Fruit fly (Drosophila melanogaster) whole organism, wandering third instar larva: ENCODE measurements around the gene Taf12L.

Experiments
- Abd-B ChIP-seq: fragments of >200 bp; optimal IDR thresholded peaks from 2 replicates; lab custom pipeline; 2017; ENCODE audit warnings: missing biosample characterization, missing genetic modification characterization
- CG32264 ChIP-seq: fragments of 200-800 bp; sonication (Bioruptor generic); optimal IDR thresholded peaks from 2 replicates; lab custom pipeline; 2016; ENCODE audit warnings: missing biosample characterization, missing genetic modification characterization
- CG9705 ChIP-seq: fragments of 200-800 bp; sonication (Bioruptor generic); optimal IDR thresholded peaks from 2 replicates; lab custom pipeline; 2018; ENCODE audit warnings: missing biosample characterization, mild to moderate bottlenecking, missing genetic modification characterization
- CrebA ChIP-seq: fragments of 200-800 bp; sonication (Bioruptor generic); optimal IDR thresholded peaks from 2 replicates; lab custom pipeline; 2016; ENCODE audit warnings: missing biosample characterization, mild to moderate bottlenecking, missing genetic modification characterization, borderline replicate concordance
- Dfd ChIP-seq: fragments of >200 bp; optimal IDR thresholded peaks from 2 replicates; lab custom pipeline; 2017; ENCODE audit warnings: missing biosample characterization, missing genetic modification characterization
- Dif ChIP-seq: fragments of 200-275, 200-300 bp; sonication (Bioruptor generic); optimal IDR thresholded peaks from 2 replicates; lab custom pipeline; 2018; ENCODE audit warnings: missing biosample characterization, missing genetic modification characterization; ENCODE audit not compliant: partially characterized antibody
- GATAd ChIP-seq: sonication (Bioruptor generic); optimal IDR thresholded peaks from 2 replicates; lab custom pipeline; 2016; ENCODE audit warnings: missing biosample characterization, missing genetic modification characterization
- Hnf4 ChIP-seq: fragments of 200-800 bp; sonication (Bioruptor generic); optimal IDR thresholded peaks from 2 replicates; lab custom pipeline; 2016; ENCODE audit warnings: missing biosample characterization, mild to moderate bottlenecking, missing genetic modification characterization
- Hr83 ChIP-seq: fragments of 200-300 bp; sonication (Bioruptor generic); optimal IDR thresholded peaks from 2 replicates; lab custom pipeline; 2016; ENCODE audit warnings: missing biosample characterization, mild to moderate bottlenecking, missing genetic modification characterization, moderate library complexity; ENCODE audit not compliant: poor library complexity, severe bottlenecking
- Mio ChIP-seq: sonication (Bioruptor generic); optimal IDR thresholded peaks from 2 replicates; lab custom pipeline; 2016; ENCODE audit warnings: missing biosample characterization, missing genetic modification characterization
- Myc ChIP-seq: fragments of >200 bp; optimal IDR thresholded peaks from 2 replicates; lab custom pipeline; 2017
- N ChIP-seq: fragments of >200 bp; optimal IDR thresholded peaks from 2 replicates; lab custom pipeline; 2018; ENCODE audit warnings: missing biosample characterization, missing external identifiers, missing genetic modification characterization
- OdsH ChIP-seq: fragments of 200-800 bp; sonication (Bioruptor generic); optimal IDR thresholded peaks from 2 replicates; lab custom pipeline; 2016; ENCODE audit warnings: missing biosample characterization, mild to moderate bottlenecking, missing genetic modification characterization
- Rel ChIP-seq, 2 experiments: fragments of 200-800 bp; sonication (Bioruptor generic) in 1 of 2; optimal IDR thresholded peaks; 2 replicates in 1 of 2; 3 replicates in 1 of 2; lab custom pipeline; 2016 to 2019; ENCODE audit warnings: mild to moderate bottlenecking in 2 of 2, missing biosample characterization in 2 of 2, missing genetic modification characterization in 2 of 2, moderate library complexity in 1 of 2
- Vsx2 ChIP-seq: fragments of 200-300, 225-300 bp; sonication (Bioruptor generic); optimal IDR thresholded peaks from 2 replicates; lab custom pipeline; 2018; ENCODE audit warnings: missing biosample characterization, missing genetic modification characterization; ENCODE audit not compliant: partially characterized antibody
- br ChIP-seq: fragments of 200-800 bp; sonication (Bioruptor generic); optimal IDR thresholded peaks from 2 replicates; lab custom pipeline; 2016; ENCODE audit warnings: missing biosample characterization, missing genetic modification characterization
- brk ChIP-seq: fragments of 200-800 bp; sonication (Bioruptor generic); optimal IDR thresholded peaks from 2 replicates; lab custom pipeline; 2016; ENCODE audit warnings: missing biosample characterization, mild to moderate bottlenecking, missing genetic modification characterization
- dl ChIP-seq, 2 experiments: fragments of 175-275, 200-275 bp in 1 of 2; fragments of 200-275 bp in 1 of 2; sonication (Bioruptor generic); optimal IDR thresholded peaks; lab custom pipeline; 2018; ENCODE audit warnings: mild to moderate bottlenecking in 2 of 2, missing biosample characterization in 2 of 2, missing genetic modification characterization in 2 of 2, moderate library complexity in 2 of 2; ENCODE audit not compliant: partially characterized antibody in 2 of 2, insufficient read depth in 1 of 2
- dsf ChIP-seq: sonication (Bioruptor generic); optimal IDR thresholded peaks from 2 replicates; lab custom pipeline; 2016; ENCODE audit warnings: missing biosample characterization, missing genetic modification characterization, borderline replicate concordance
- ey ChIP-seq: fragments of 200-800 bp; sonication (Bioruptor generic); optimal IDR thresholded peaks from 2 replicates; lab custom pipeline; 2016; ENCODE audit warnings: missing biosample characterization, missing genetic modification characterization
- foxo ChIP-seq, 2 experiments: fragments of 200-800 bp; sonication (Bioruptor generic); optimal IDR thresholded peaks; 2 replicates in 1 of 2; 3 replicates in 1 of 2; lab custom pipeline; 2016 to 2017; ENCODE audit warnings: missing biosample characterization in 2 of 2, missing genetic modification characterization in 2 of 2
- fru ChIP-seq: fragments of 200-800 bp; sonication (Bioruptor generic); optimal IDR thresholded peaks from 3 replicates; lab custom pipeline; 2016; ENCODE audit warnings: missing biosample characterization, mild to moderate bottlenecking, missing genetic modification characterization
- h ChIP-seq: fragments of 200-800 bp; sonication (Bioruptor generic); optimal IDR thresholded peaks from 3 replicates; lab custom pipeline; 2016; ENCODE audit warnings: missing biosample characterization, mild to moderate bottlenecking, missing genetic modification characterization
- lola ChIP-seq: fragments of >200 bp; optimal IDR thresholded peaks from 2 replicates; lab custom pipeline; 2017; ENCODE audit warnings: missing biosample characterization, missing genetic modification characterization
- psq ChIP-seq: fragments of 200-800 bp; sonication (Bioruptor generic); optimal IDR thresholded peaks from 3 replicates; lab custom pipeline; 2017; ENCODE audit warnings: missing biosample characterization, mild to moderate bottlenecking, missing genetic modification characterization, moderate library complexity

The Taf12L gene

dm6 chr2L:4690602-4691001 lies 10.7 kb downstream of the Taf12L start, which contains the start of gene CG3251:
CG3251 (minus strand) TSS chr2L:4690702.
- TF ChIP-seq CrebA (GFP tag; lab: Kevin White, UChicago): no peak
- no peak for TF ChIP-seq br (GFP tag; lab: Kevin White, UChicago)

DNA sequence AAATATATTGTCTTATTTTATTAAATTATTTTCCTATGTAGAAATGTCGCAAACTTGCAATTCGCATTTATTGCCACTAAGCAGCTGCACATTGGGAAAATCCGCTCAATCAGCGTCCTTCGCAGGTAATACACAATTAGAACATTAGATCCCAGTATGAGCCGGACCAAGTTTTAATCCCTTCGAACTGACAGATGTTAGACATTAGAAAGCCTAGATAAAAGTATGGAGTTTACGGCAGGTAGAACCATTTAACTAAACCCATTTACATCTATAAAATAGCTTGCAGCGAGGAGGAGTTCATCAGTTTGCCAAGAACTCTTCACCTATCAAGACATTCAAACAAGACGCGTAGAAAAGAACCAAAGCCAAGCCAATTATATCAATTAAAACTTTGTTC lies 14.1 kb downstream of the Taf12L start, which contains the start of gene Elba3:
Gene Elba3, plus strand, starts transcription at position 301 of the 400 bp plus-strand sequence.
- no peak for TF ChIP-seq brk (GFP tag; lab: Kevin White, UChicago)
- TF ChIP-seq GATAd (GFP tag; lab: Kevin White, UChicago): no peak
- no peak for TF ChIP-seq Abd-B
- TF ChIP-seq h: no peak
- no peak for TF ChIP-seq Rel (GFP tag; optimal IDR thresholded peaks at IDR 0.05; lab: Kevin White, UChicago)
- TF ChIP-seq Rel (tag; optimal IDR thresholded peaks at IDR 0.05; lab: Kevin White, UChicago): no peak
- no peak for TF ChIP-seq ey (GFP tag; lab: Kevin White, UChicago)
- TF ChIP-seq Dfd: no peak
- TF ChIP-seq Dif (GFP tag; lab: Kevin White, UChicago): no peak
- TF ChIP-seq br (GFP tag; lab: Kevin White, UChicago): no peak
- no peak for TF ChIP-seq Hr83 (GFP tag; lab: Kevin White, UChicago)
- TF ChIP-seq Myc (lab: Kevin White, UChicago): no peak
- TF ChIP-seq CG9705 (GFP tag; lab: Kevin White, UChicago): no peak
- TF ChIP-seq psq (GFP tag; lab: Kevin White, UChicago): no peak
- no peak for TF ChIP-seq fru (GFP tag; lab: Kevin White, UChicago)
- no peak for TF ChIP-seq CG32264 (GFP tag; lab: Kevin White, UChicago)
- TF ChIP-seq foxo (GFP tag; optimal IDR thresholded peaks at IDR 0.05; lab: Kevin White, UChicago): no peak
- no peak for TF ChIP-seq dsf (GFP tag; lab: Kevin White, UChicago)
- TF ChIP-seq dl (GFP tag; optimal IDR thresholded peaks at IDR 0.05; lab: Kevin White, UChicago; ENCODE audit: insufficient read depth in 1 of 2, partially characterized antibody in 2 of 2): no peak
- TF ChIP-seq CrebA (GFP tag; lab: Kevin White, UChicago): no peak

- TF ChIP-seq Myc (lab: Kevin White, UChicago) (no peak), Hnf4 (no peak), N (GFP tag; lab: Kevin White, UChicago) (no peak), Mio (GFP tag; lab: Kevin White, UChicago) (no peak), Vsx2 (GFP tag; lab: Kevin White, UChicago) (no peak), Hr83 (GFP tag; lab: Kevin White, UChicago) (no peak), lola (GFP tag; lab: Kevin White, UChicago) (no peak)
- TF ChIP-seq, all 38 proteins: peak for 0
Measured at dm6 chr2L:4684361-4684760, 16.9 kb downstream of the Taf12L start, which contains the start of gene Elba1. Elba1 (minus strand) TSS chr2L:4684461.

DNA sequence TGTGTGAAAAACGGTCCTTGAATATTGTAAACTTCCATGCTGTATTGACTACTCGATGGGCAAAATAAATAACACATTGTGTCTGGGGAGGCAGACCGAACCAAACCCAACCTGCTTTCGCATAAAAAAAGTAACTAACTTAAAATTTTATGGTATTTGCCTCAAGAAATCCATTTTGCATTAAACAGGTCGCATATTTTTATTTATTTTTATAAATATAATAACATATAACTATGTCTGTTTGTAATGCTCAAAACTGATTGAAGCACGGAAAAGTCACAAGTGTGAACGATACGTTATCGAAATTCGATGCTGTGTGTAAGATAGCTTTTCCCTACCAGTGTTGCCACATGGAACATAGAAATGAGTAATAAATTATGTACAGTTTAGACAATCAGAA lies 18.9 kb downstream of the Taf12L start, which contains the start of gene CG11929:
Gene CG11929, plus strand, starts transcription at position 301 of the 400 bp plus-strand sequence.
- no peak for TF ChIP-seq Mio (GFP tag; lab: Kevin White, UChicago)
- TF ChIP-seq Hr83 (GFP tag; lab: Kevin White, UChicago): no peak
- no peak for TF ChIP-seq foxo (GFP tag; optimal IDR thresholded peaks at IDR 0.05; lab: Kevin White, UChicago)
- no peak for TF ChIP-seq lola (GFP tag; lab: Kevin White, UChicago)

DNA sequence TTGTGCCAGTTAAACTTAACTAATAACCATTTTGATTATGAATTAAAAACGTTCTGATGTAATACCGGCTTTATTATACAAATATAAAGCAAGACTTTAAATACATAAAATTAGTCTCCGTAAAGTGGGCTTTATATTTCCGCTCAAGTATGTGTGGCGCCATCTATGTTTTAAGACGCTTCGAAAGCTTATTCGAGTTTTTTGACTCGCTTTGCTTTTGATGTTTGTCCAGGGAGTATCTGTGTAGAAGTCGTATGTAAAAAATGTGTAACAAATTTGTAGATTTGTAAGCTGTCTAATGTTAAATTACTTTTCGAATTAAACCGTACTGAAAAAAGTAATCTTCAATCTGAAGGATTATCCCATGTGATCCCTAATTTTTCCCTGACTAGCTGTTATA lies 40.4 kb downstream of the Taf12L start:
- TF ChIP-seq ey (GFP tag; lab: Kevin White, UChicago) (no peak), OdsH (GFP tag; lab: Kevin White, UChicago) (no peak), br (GFP tag; lab: Kevin White, UChicago) (no peak), Myc (lab: Kevin White, UChicago) (peak; percentile 22)
